Worm (Caenorhabditis elegans) whole organism, young adult: ENCODE data around the gene Y41E3.6.

Experiments used
- B0019.2 ChIP-seq: fragments of 200-800 bp; sonication (Bioruptor generic); conservative IDR thresholded peaks from 2 replicates; pipeline ENCODE4 v1.3.6; 2022; ENCODE audit warnings: missing genetic modification reagents, missing genetic modification characterization, missing compliant biosample characterization
- B0261.1 ChIP-seq: sonication (generic microtip); optimal IDR thresholded peaks from 2 replicates; lab custom pipeline; 2016; ENCODE audit warnings: mild to moderate bottlenecking, missing genetic modification characterization, moderate library complexity, missing compliant biosample characterization
- F23B12.7 ChIP-seq: sonication (generic microtip); optimal IDR thresholded peaks from 2 replicates; lab custom pipeline; 2017; ENCODE audit warnings: missing genetic modification characterization, mild to moderate bottlenecking, missing compliant biosample characterization, antibody characterized with exemption, moderate library complexity; ENCODE audit not compliant: insufficient read depth
- F33H1.4 ChIP-seq: fragments of 200-800 bp; sonication (Bioruptor generic); IDR thresholded peaks from 2 replicates; pipeline ENCODE4 v1.3.6; 2022; ENCODE audit warnings: missing genetic modification reagents, missing genetic modification characterization, missing compliant biosample characterization
- F37B4.10 ChIP-seq: fragments of 200-800 bp; sonication (Bioruptor generic); IDR thresholded peaks from 2 replicates; pipeline ENCODE4 v1.3.6; 2022; ENCODE audit warnings: missing genetic modification characterization, missing compliant biosample characterization
- F39B2.1 ChIP-seq: fragments of 200-800 bp; sonication (Bioruptor generic); IDR thresholded peaks from 2 replicates; pipeline ENCODE4 v1.3.6; 2022; ENCODE audit warnings: missing genetic modification reagents, missing genetic modification characterization, missing compliant biosample characterization
- F55B11.4 ChIP-seq: sonication (generic microtip); optimal IDR thresholded peaks from 2 replicates; lab custom pipeline; 2016; ENCODE audit warnings: missing compliant biosample characterization, missing genetic modification characterization, borderline replicate concordance; ENCODE audit not compliant: insufficient read depth
- F57A8.1 ChIP-seq: fragments of 200-800 bp; sonication (Bioruptor generic); optimal IDR thresholded peaks from 2 replicates; lab custom pipeline; 2018; ENCODE audit warnings: mild to moderate bottlenecking, missing genetic modification characterization, moderate library complexity, missing compliant biosample characterization
- Y53G8AR.9 ChIP-seq: fragments of 200-800 bp; sonication (Bioruptor generic); conservative IDR thresholded peaks from 2 replicates; pipeline ENCODE4 v1.3.6; 2022; ENCODE audit warnings: missing genetic modification reagents, missing genetic modification characterization, missing compliant biosample characterization
- Y79H2A.3 ChIP-seq: fragments of 200-800 bp; sonication (Bioruptor generic); conservative IDR thresholded peaks from 2 replicates; pipeline ENCODE4 v1.3.6; 2022; ENCODE audit warnings: missing genetic modification reagents, missing genetic modification characterization, missing compliant biosample characterization
- ZK185.1 ChIP-seq: sonication (generic microtip); optimal IDR thresholded peaks from 2 replicates; lab custom pipeline; 2016; ENCODE audit warnings: mild to moderate bottlenecking, missing genetic modification characterization, missing compliant biosample characterization; ENCODE audit not compliant: poor library complexity, severe bottlenecking
- akir-1 ChIP-seq: fragments of 200-800 bp; sonication (Bioruptor generic); optimal IDR thresholded peaks from 2 replicates; lab custom pipeline; 2018; ENCODE audit warnings: mild to moderate bottlenecking, missing genetic modification characterization, moderate library complexity, missing compliant biosample characterization
- ama-1 ChIP-seq, 3 experiments: fragments of 150-350 bp in 1 of 3; sonication (generic microtip) in 2 of 3; optimal IDR thresholded peaks; 2 replicates each; lab custom pipeline; 2014 to 2018; ENCODE audit warnings: missing biosample characterization in 2 of 3, missing genetic modification characterization in 2 of 3, missing genetic modification reagents in 2 of 3
- aptf-2 ChIP-seq: fragments of 200-800 bp; sonication (Bioruptor generic); conservative IDR thresholded peaks from 2 replicates; pipeline ENCODE4 v1.3.6; 2022; ENCODE audit warnings: missing genetic modification reagents, missing genetic modification characterization, missing compliant biosample characterization
- attf-6 ChIP-seq: fragments of 200-800 bp; sonication (Bioruptor generic); IDR thresholded peaks from 2 replicates; pipeline ENCODE4 v1.3.6; 2022; ENCODE audit warnings: missing genetic modification reagents, missing genetic modification characterization, missing compliant biosample characterization
- cebp-2 ChIP-seq: fragments of 200-800 bp; sonication (Bioruptor generic); IDR thresholded peaks from 2 replicates; pipeline ENCODE4 v1.3.6; 2022; ENCODE audit warnings: missing genetic modification characterization, missing compliant biosample characterization
- ceh-58 ChIP-seq: fragments of 200-800 bp; sonication (Bioruptor generic); IDR thresholded peaks from 2 replicates; pipeline ENCODE4 v1.3.6; 2022; ENCODE audit warnings: missing genetic modification characterization, missing compliant biosample characterization
- chd-7 ChIP-seq: sonication (generic microtip); optimal IDR thresholded peaks from 2 replicates; lab custom pipeline; 2016; ENCODE audit warnings: mild to moderate bottlenecking, missing genetic modification characterization, moderate library complexity, missing compliant biosample characterization
- dox-1 ChIP-seq: fragments of 200-800 bp; sonication (Bioruptor generic); IDR thresholded peaks from 2 replicates; pipeline ENCODE4 v1.3.6; 2022; ENCODE audit warnings: missing genetic modification reagents, missing genetic modification characterization, missing compliant biosample characterization
- dpff-1 ChIP-seq: sonication (generic microtip); optimal IDR thresholded peaks from 2 replicates; lab custom pipeline; 2017; ENCODE audit warnings: mild to moderate bottlenecking, missing genetic modification characterization, missing compliant biosample characterization
- efl-1 ChIP-seq: fragments of 150-350 bp; optimal IDR thresholded peaks from 2 replicates; lab custom pipeline; 2014; ENCODE audit warnings: missing biosample characterization, missing genetic modification reagents, missing genetic modification characterization
- egl-18 ChIP-seq: fragments of 200-800 bp; sonication (Bioruptor generic); IDR thresholded peaks from 2 replicates; pipeline ENCODE4 v1.3.6; 2022; ENCODE audit warnings: missing genetic modification reagents, missing genetic modification characterization, missing compliant biosample characterization
- egl-44 ChIP-seq: fragments of 200-800 bp; sonication (Bioruptor generic); IDR thresholded peaks from 2 replicates; pipeline ENCODE4 v1.3.6; 2022; ENCODE audit warnings: missing genetic modification reagents, missing genetic modification characterization, missing compliant biosample characterization
- egrh-3 ChIP-seq: fragments of 200-800 bp; sonication (Bioruptor generic); IDR thresholded peaks from 2 replicates; pipeline ENCODE4 v1.3.6; 2022; ENCODE audit warnings: missing genetic modification reagents, missing genetic modification characterization, missing compliant biosample characterization
- ets-4 ChIP-seq: fragments of 200-800 bp; sonication (Bioruptor generic); optimal IDR thresholded peaks from 2 replicates; lab custom pipeline; 2018; ENCODE audit warnings: mild to moderate bottlenecking, missing genetic modification characterization, missing compliant biosample characterization
- him-1 ChIP-seq: sonication (generic microtip); optimal IDR thresholded peaks from 2 replicates; lab custom pipeline; 2016; ENCODE audit warnings: missing genotype, missing genetic modification reagents, missing genetic modification characterization, missing compliant biosample characterization
- hlh-12 ChIP-seq: sonication (generic microtip); optimal IDR thresholded peaks from 2 replicates; lab custom pipeline; 2016; ENCODE audit warnings: missing genetic modification characterization, missing compliant biosample characterization
- hmg-20 ChIP-seq: fragments of 200-800 bp; sonication (Bioruptor generic); IDR thresholded peaks from 2 replicates; pipeline ENCODE4 v1.3.6; 2022; ENCODE audit warnings: missing genetic modification reagents, missing genetic modification characterization, missing compliant biosample characterization
- lir-1 ChIP-seq: fragments of 200-800 bp; sonication (Bioruptor generic); conservative IDR thresholded peaks from 2 replicates; pipeline ENCODE4 v1.3.6; 2022; ENCODE audit warnings: missing genetic modification reagents, missing genetic modification characterization, missing compliant biosample characterization
- lsl-1 ChIP-seq: fragments of 200-800 bp; sonication (Bioruptor generic); optimal IDR thresholded peaks from 2 replicates; lab custom pipeline; 2018; ENCODE audit warnings: mild to moderate bottlenecking, missing genetic modification characterization, moderate library complexity, missing compliant biosample characterization
- madf-10 ChIP-seq: sonication (generic microtip); optimal IDR thresholded peaks from 2 replicates; lab custom pipeline; 2016; ENCODE audit warnings: mild to moderate bottlenecking, missing genetic modification characterization, missing compliant biosample characterization
- madf-3 ChIP-seq: fragments of 200-800 bp; sonication (Bioruptor generic); IDR thresholded peaks from 2 replicates; pipeline ENCODE4 v1.3.6; 2022; ENCODE audit warnings: missing genetic modification reagents, missing genetic modification characterization, missing compliant biosample characterization
- mel-28 ChIP-seq: sonication (generic microtip); optimal IDR thresholded peaks from 2 replicates; lab custom pipeline; 2016; ENCODE audit warnings: borderline replicate concordance, mild to moderate bottlenecking, missing genetic modification characterization, missing compliant biosample characterization
- mes-4 ChIP-seq: sonication (generic microtip); optimal IDR thresholded peaks from 2 replicates; lab custom pipeline; 2016; ENCODE audit warnings: missing genotype, missing genetic modification characterization, missing compliant biosample characterization
- nfya-2 ChIP-seq: fragments of 200-800 bp; sonication (Bioruptor generic); IDR thresholded peaks from 2 replicates; pipeline ENCODE4 v1.3.6; 2022; ENCODE audit warnings: missing genetic modification reagents, missing genetic modification characterization, missing compliant biosample characterization
- nhr-27 ChIP-seq: fragments of 200-800 bp; sonication (Bioruptor generic); optimal IDR thresholded peaks from 2 replicates; lab custom pipeline; 2018; ENCODE audit warnings: mild to moderate bottlenecking, missing genetic modification characterization, moderate library complexity, missing compliant biosample characterization
- nhr-90 ChIP-seq: sonication (generic microtip); optimal IDR thresholded peaks from 2 replicates; lab custom pipeline; 2016; ENCODE audit warnings: missing genotype, mild to moderate bottlenecking, missing genetic modification characterization, missing compliant biosample characterization
- repo-1 ChIP-seq: sonication (generic microtip); optimal IDR thresholded peaks from 2 replicates; lab custom pipeline; 2017; ENCODE audit warnings: mild to moderate bottlenecking, missing genetic modification characterization, missing compliant biosample characterization
- snpc-3.4 ChIP-seq: sonication (generic microtip); optimal IDR thresholded peaks from 2 replicates; lab custom pipeline; 2017; ENCODE audit warnings: missing genetic modification characterization, mild to moderate bottlenecking, missing compliant biosample characterization, antibody characterized with exemption, moderate library complexity, missing genotype, missing genetic modification reagents
- snpc-4 ChIP-seq, 5 experiments: fragments of 150-350 bp in 1 of 5; sonication (generic microtip) in 4 of 5; optimal IDR thresholded peaks; 2 replicates each; lab custom pipeline; 2014 to 2018; ENCODE audit warnings: missing genetic modification characterization in 5 of 5, missing biosample characterization in 3 of 5, antibody characterized with exemption in 2 of 5, mild to moderate bottlenecking in 2 of 5, missing compliant biosample characterization in 2 of 5, missing genotype in 2 of 5, moderate library complexity in 2 of 5, missing genetic modification reagents in 1 of 5
- somi-1 ChIP-seq: fragments of 200-800 bp; sonication (Bioruptor generic); optimal IDR thresholded peaks from 2 replicates; lab custom pipeline; 2018; ENCODE audit warnings: mild to moderate bottlenecking, missing genetic modification characterization, missing compliant biosample characterization
- tbp1 ChIP-seq: fragments of 200-800 bp; sonication (Bioruptor generic); optimal IDR thresholded peaks from 2 replicates; lab custom pipeline; 2018; ENCODE audit warnings: mild to moderate bottlenecking, missing genetic modification characterization, missing compliant biosample characterization
- zfh-2 ChIP-seq: fragments of 200-800 bp; sonication (Bioruptor generic); conservative IDR thresholded peaks from 2 replicates; pipeline ENCODE4 v1.3.6; 2022; ENCODE audit warnings: missing genetic modification reagents, missing genetic modification characterization, missing compliant biosample characterization
- zim-3 ChIP-seq: sonication (generic microtip); optimal IDR thresholded peaks from 2 replicates; lab custom pipeline; 2017; ENCODE audit warnings: mild to moderate bottlenecking, missing genetic modification characterization, moderate library complexity, missing compliant biosample characterization
- ztf-18 ChIP-seq: sonication (generic microtip); optimal IDR thresholded peaks from 2 replicates; lab custom pipeline; 2016; ENCODE audit warnings: missing genotype, mild to moderate bottlenecking, missing genetic modification characterization, missing compliant biosample characterization
- ztf-3 ChIP-seq: fragments of 200-800 bp; sonication (Bioruptor generic); optimal IDR thresholded peaks from 2 replicates; lab custom pipeline; 2018; ENCODE audit warnings: mild to moderate bottlenecking, missing genetic modification characterization, missing compliant biosample characterization
- ztf-6 ChIP-seq: fragments of 200-800 bp; sonication (Bioruptor generic); IDR thresholded peaks from 2 replicates; pipeline ENCODE4 v1.3.6; 2022; ENCODE audit warnings: missing genetic modification reagents, missing genetic modification characterization, missing compliant biosample characterization

Gene Y41E3.6

DNA sequence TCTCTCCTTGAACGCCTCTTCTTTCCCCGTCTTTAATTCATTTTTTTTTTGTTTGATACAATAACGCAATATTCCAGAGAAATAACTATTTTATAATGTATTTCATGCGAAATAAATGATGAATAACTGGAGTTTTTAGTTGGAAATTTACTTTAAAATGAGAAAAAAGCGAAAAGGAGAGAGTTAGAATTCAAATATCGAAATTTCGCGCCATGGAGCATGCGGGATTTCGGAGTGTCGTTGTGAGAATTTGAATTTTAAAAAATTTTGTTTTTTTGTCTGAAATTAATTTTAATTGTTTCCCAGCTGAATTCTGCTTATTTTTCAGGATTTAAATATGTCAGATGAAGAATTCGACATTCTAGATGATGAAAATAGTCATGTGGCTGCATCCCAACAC, 18.8 kb downstream of the Y41E3.6 start, which contains the start of gene fcd-2 (continued):
- TF ChIP-seq madf-3 (0 out of 2 replicates have a peak, but pooled peaks have one; percentile 4), F57A8.1 (GFP tag; lab: Kevin White, UChicago) (no peak), madf-10 (tag; lab: Kevin White, UChicago) (no peak), Y79H2A.3 (GFP tag; lab: Robert Waterston, UW) (no peak), F23B12.7 (tag; lab: Kevin White, UChicago) (peak; percentile 77), chd-7 (no peak), him-1 (no peak), B0261.1 (tag; lab: Kevin White, UChicago) (no peak), ets-4 (GFP tag; lab: Kevin White, UChicago) (no peak), efl-1 (GFP tag; lab: Kevin White, UChicago) (peak; percentile 96), aptf-2 (GFP tag; lab: Robert Waterston, UW) (no peak), F39B2.1 (GFP tag; lab: Robert Waterston, UW) (no peak), repo-1 (tag; lab: Kevin White, UChicago) (no peak), zfh-2 (GFP tag; lab: Robert Waterston, UW) (no peak), hlh-12 (tag; lab: Kevin White, UChicago) (no peak), attf-6 (peak; percentile 89), somi-1 (GFP tag; lab: Kevin White, UChicago) (no peak), ztf-3 (no peak), snpc-4 (GFP tag; optimal IDR thresholded peaks at IDR 0.05; lab: Kevin White, UChicago) (peak; percentile 62), snpc-4 (tag; optimal IDR thresholded peaks at IDR 0.05; lab: Kevin White, UChicago) (peak in 3 of 4 experiments; percentile 60 to 89 (median 73)), B0019.2 (GFP tag; lab: Robert Waterston, UW) (no peak), egl-44 (no peak), ceh-58 (GFP tag; lab: Robert Waterston, UW) (no peak), ama-1 (optimal IDR thresholded peaks at IDR 0.05; lab: Kevin White, UChicago) (no peak), ama-1 (GFP tag; optimal IDR thresholded peaks at IDR 0.05; lab: Kevin White, UChicago) (peak in 1 of 2 experiments; percentile 24), zim-3 (no peak), tbp1 (GFP tag; lab: Kevin White, UChicago) (peak; percentile 48), dpff-1 (no peak), F55B11.4 (tag; lab: Kevin White, UChicago) (no peak), cebp-2 (GFP tag; lab: Robert Waterston, UW) (no peak), nhr-27 (tag; lab: Kevin White, UChicago) (no peak), lir-1 (no peak), ztf-18 (peak; percentile 71), nfya-2 (no peak), dox-1 (GFP tag; lab: Robert Waterston, UW) (no peak), mes-4 (tag; lab: Kevin White, UChicago) (no peak), ztf-6 (no peak), akir-1 (no peak), F33H1.4 (GFP tag; lab: Robert Waterston, UW) (peak; percentile 37; the same call in 1 of the 2 replicates), snpc-3.4 (tag; lab: Kevin White, UChicago) (peak; percentile 34), egl-18 (GFP tag; lab: Robert Waterston, UW) (no peak), lsl-1 (peak; percentile 23), ZK185.1 (tag; lab: Kevin White, UChicago) (no peak), hmg-20 (GFP tag; lab: Robert Waterston, UW) (no peak), F37B4.10 (GFP tag; lab: Robert Waterston, UW) (no peak), nhr-90 (no peak), Y53G8AR.9 (GFP tag; lab: Robert Waterston, UW) (no peak), mel-28 (tag; lab: Kevin White, UChicago) (no peak), egrh-3 (GFP tag; lab: Robert Waterston, UW) (no peak)
